Worm (Caenorhabditis elegans): ENCODE data around the gene kcc-1.

- TF ChIP-seq ceh-82 (tag; optimal IDR thresholded peaks at IDR 0.05) (no peak), aly-2 (tag; optimal IDR thresholded peaks at IDR 0.05) (no peak), lin-39 (tag; optimal IDR thresholded peaks at IDR 0.05) (no peak), skn-1 (tag; optimal IDR thresholded peaks at IDR 0.05) (no peak), nhr-21 (tag; optimal IDR thresholded peaks at IDR 0.05) (no peak), ztf-11 (tag; optimal IDR thresholded peaks at IDR 0.05) (no peak), snpc-4 (tag; optimal IDR thresholded peaks at IDR 0.05) (no peak)
These were observed 39.5 kb upstream of the kcc-1 start, which contains the start of gene C42D4.18 for ce11 chrIV:7166553-7166952.
